Worm (Caenorhabditis elegans): ENCODE results near the gene gbh-2.

gbh-2 gene

ce11 chrII:8481731-8482253, 3.9 kb upstream of the gbh-2 start, which contains the start of gene M05D6.5:
Gene M05D6.5, minus strand, starts transcription at chrII:8482203.
- TF ChIP-seq mdl-1 (tag; optimal IDR thresholded peaks at IDR 0.05) (no peak), ztf-4 (tag; optimal IDR thresholded peaks at IDR 0.05) (peak; percentile 67), dmd-4 (tag; optimal IDR thresholded peaks at IDR 0.05) (no peak), snpc-4 (tag; optimal IDR thresholded peaks at IDR 0.05) (no peak), F13H6.1 (tag; optimal IDR thresholded peaks at IDR 0.05) (no peak), ama-1 (optimal IDR thresholded peaks at IDR 0.05) (peak; percentile 20), nhr-6 (tag; optimal IDR thresholded peaks at IDR 0.05) (no peak), alr-1 (tag; optimal IDR thresholded peaks at IDR 0.05) (no peak), egl-27 (tag; optimal IDR thresholded peaks at IDR 0.05) (no peak), Y55F3AM.14 (GFP tag; optimal IDR thresholded peaks at IDR 0.05) (no peak)

ce11 chrII:8483124-8483792, 2.4 kb upstream of the gbh-2 start:
- TF ChIP-seq unc-55 (GFP tag; optimal IDR thresholded peaks at IDR 0.05) = peak; percentile 12
- no peak for TF ChIP-seq nhr-10 (tag; optimal IDR thresholded peaks at IDR 0.05)
- peak; percentile 11 for TF ChIP-seq F13H6.1 (tag; optimal IDR thresholded peaks at IDR 0.05)
- no peak for TF ChIP-seq nhr-12 (tag; optimal IDR thresholded peaks at IDR 0.05)
- no peak for TF ChIP-seq nhr-21 (tag; optimal IDR thresholded peaks at IDR 0.05)
- TF ChIP-seq peb-1 (tag; optimal IDR thresholded peaks at IDR 0.05) = no peak
- peak; percentile 26 for TF ChIP-seq nhr-11 (tag; optimal IDR thresholded peaks at IDR 0.05)
- peak; percentile 20 for TF ChIP-seq fos-1 (tag; optimal IDR thresholded peaks at IDR 0.05)
- peak; percentile 31 for TF ChIP-seq C34F6.9 (tag; optimal IDR thresholded peaks at IDR 0.05)
- TF ChIP-seq nhr-129 (tag; optimal IDR thresholded peaks at IDR 0.05) = peak; percentile 51
- peak in 1 of 2 experiments; percentile 84 for TF ChIP-seq lsy-2 (tag; optimal IDR thresholded peaks at IDR 0.05)
- TF ChIP-seq gmeb-1 (tag; optimal IDR thresholded peaks at IDR 0.05) = peak; percentile 40
- TF ChIP-seq crh-2 (tag; optimal IDR thresholded peaks at IDR 0.05) = peak; percentile 13

- TF ChIP-seq ceh-82 (tag; optimal IDR thresholded peaks at IDR 0.05) (no peak), sma-3 (GFP tag; optimal IDR thresholded peaks at IDR 0.05) (no peak), nhr-21 (tag; optimal IDR thresholded peaks at IDR 0.05) (no peak), lin-39 (tag; optimal IDR thresholded peaks at IDR 0.05) (no peak), peb-1 (tag; optimal IDR thresholded peaks at IDR 0.05) (no peak), nhr-23 (tag; optimal IDR thresholded peaks at IDR 0.05) (no peak), nhr-237 (tag; optimal IDR thresholded peaks at IDR 0.05) (no peak), unc-39 (tag; optimal IDR thresholded peaks at IDR 0.05) (no peak), ceh-16 (tag; optimal IDR thresholded peaks at IDR 0.05) (no peak), skn-1 (tag; optimal IDR thresholded peaks at IDR 0.05) (peak; percentile 83), alr-1 (tag; optimal IDR thresholded peaks at IDR 0.05) (no peak), zag-1 (tag; optimal IDR thresholded peaks at IDR 0.05) (peak; percentile 0), gmeb-1 (tag; optimal IDR thresholded peaks at IDR 0.05) (no peak), ZK546.5 (tag; optimal IDR thresholded peaks at IDR 0.05) (no peak), F13H6.1 (tag; optimal IDR thresholded peaks at IDR 0.05) (no peak), snpc-4 (tag; optimal IDR thresholded peaks at IDR 0.05) (no peak), elt-1 (tag; optimal IDR thresholded peaks at IDR 0.05) (no peak), C34F6.9 (tag; optimal IDR thresholded peaks at IDR 0.05) (no peak), R02D3.7 (tag; optimal IDR thresholded peaks at IDR 0.05) (no peak), aly-2 (tag; optimal IDR thresholded peaks at IDR 0.05) (no peak), blmp-1 (tag; optimal IDR thresholded peaks at IDR 0.05; ENCODE audit: insufficient read depth) (no peak), ztf-11 (tag; optimal IDR thresholded peaks at IDR 0.05) (no peak), nhr-129 (tag; optimal IDR thresholded peaks at IDR 0.05) (peak; percentile 54), nhr-10 (tag; optimal IDR thresholded peaks at IDR 0.05) (no peak), mdl-1 (tag; optimal IDR thresholded peaks at IDR 0.05) (peak in 1 of 2 experiments; percentile 17), sma-9 (GFP tag; optimal IDR thresholded peaks at IDR 0.05) (peak; percentile 77), sma-9 (tag; optimal IDR thresholded peaks at IDR 0.05) (no peak), ztf-4 (tag; optimal IDR thresholded peaks at IDR 0.05) (no peak), lin-11 (tag; optimal IDR thresholded peaks at IDR 0.05) (no peak), unc-62 (GFP tag; optimal IDR thresholded peaks at IDR 0.05) (no peak), lin-13 (GFP tag; optimal IDR thresholded peaks at IDR 0.05) (no peak), ztf-1 (GFP tag; conservative IDR thresholded peaks at IDR 0.05) (no peak), dmd-4 (tag; optimal IDR thresholded peaks at IDR 0.05) (no peak), nhr-6 (tag; optimal IDR thresholded peaks at IDR 0.05) (no peak), egl-27 (tag; optimal IDR thresholded peaks at IDR 0.05) (no peak), Y55F3AM.14 (GFP tag; optimal IDR thresholded peaks at IDR 0.05) (no peak), elt-3 (tag; optimal IDR thresholded peaks at IDR 0.05) (no peak), nhr-12 (tag; optimal IDR thresholded peaks at IDR 0.05) (no peak), fos-1 (tag; optimal IDR thresholded peaks at IDR 0.05) (peak; percentile 13), lsy-2 (tag; optimal IDR thresholded peaks at IDR 0.05) (no peak), nhr-25 (tag; optimal IDR thresholded peaks at IDR 0.05) (no peak), nhr-11 (tag; optimal IDR thresholded peaks at IDR 0.05) (no peak), nhr-77 (tag; optimal IDR thresholded peaks at IDR 0.05) (no peak), mbf-1 (tag; optimal IDR thresholded peaks at IDR 0.05) (no peak)
These were observed 1.9 kb upstream of the gbh-2 start, which contains the start of gene taap-1 for ce11 chrII:8483793-8484186. Gene taap-1, minus strand, starts transcription at chrII:8483871.
